Fruit fly (Drosophila melanogaster) whole organism, embryonic: Measurements from ENCODE around the gene Hr83.

Experiments used
- Aef1 ChIP-seq: fragments of 200-800 bp; sonication (Bioruptor generic); IDR thresholded peaks from 3 replicates; pipeline ENCODE4 v1.3.6; 2022; ENCODE audit warnings: missing biosample characterization, missing genetic modification characterization
- Atf3 ChIP-seq: fragments of 200-800 bp; sonication (Bioruptor generic); optimal IDR thresholded peaks from 3 replicates; lab custom pipeline; 2016; ENCODE audit warnings: missing biosample characterization, missing genetic modification characterization
- B-H2 ChIP-seq: fragments of 200-800 bp; sonication (Bioruptor generic); optimal IDR thresholded peaks from 2 replicates; lab custom pipeline; 2018; ENCODE audit warnings: missing biosample characterization, mild to moderate bottlenecking, missing genetic modification characterization
- CG10209 ChIP-seq: fragments of 200-800 bp; sonication (Bioruptor generic); optimal IDR thresholded peaks from 3 replicates; lab custom pipeline; 2017; ENCODE audit warnings: missing biosample characterization, mild to moderate bottlenecking, missing genetic modification characterization, missing genetic modification reagents
- CG10274 ChIP-seq: fragments of 200-800 bp; sonication (Bioruptor generic); optimal IDR thresholded peaks from 3 replicates; lab custom pipeline; 2017; ENCODE audit warnings: missing biosample characterization, mild to moderate bottlenecking, missing genetic modification characterization
- CG10565 ChIP-seq: fragments of 200-800 bp; sonication (Bioruptor generic); optimal IDR thresholded peaks from 3 replicates; lab custom pipeline; 2016; ENCODE audit warnings: missing biosample characterization, mild to moderate bottlenecking, missing genetic modification characterization
- CG11504 ChIP-seq: fragments of 200-800 bp; sonication (Bioruptor generic); optimal IDR thresholded peaks from 3 replicates; lab custom pipeline; 2019; ENCODE audit warnings: missing biosample characterization, mild to moderate bottlenecking, missing genetic modification characterization, moderate library complexity
- CG12155 ChIP-seq: fragments of 200-800 bp; sonication (Bioruptor generic); optimal IDR thresholded peaks from 3 replicates; lab custom pipeline; 2016; ENCODE audit warnings: missing biosample characterization, missing genetic modification characterization
- CG17385 ChIP-seq: fragments of 200-800 bp; sonication (Bioruptor generic); optimal IDR thresholded peaks from 3 replicates; lab custom pipeline; 2018; ENCODE audit warnings: missing biosample characterization, mild to moderate bottlenecking, missing genetic modification characterization
- CG18011 ChIP-seq: fragments of 200-800 bp; sonication (Bioruptor generic); optimal IDR thresholded peaks from 2 replicates; lab custom pipeline; 2017; ENCODE audit warnings: missing biosample characterization, missing genetic modification characterization, mild to moderate bottlenecking, moderate library complexity, missing genotype
- CG32767 ChIP-seq: fragments of 200-800 bp; sonication (Bioruptor generic); IDR thresholded peaks from 2 replicates; pipeline ENCODE4 v1.3.6; 2022; ENCODE audit warnings: missing biosample characterization, missing genetic modification characterization
- CG34422 ChIP-seq: fragments of 200-800 bp; sonication (Bioruptor generic); IDR thresholded peaks from 3 replicates; pipeline ENCODE4 v1.3.6; 2022; ENCODE audit warnings: missing biosample characterization, missing genetic modification characterization
- CG43689 ChIP-seq: fragments of 200-800 bp; sonication (Bioruptor generic); IDR thresholded peaks from 2 replicates; pipeline ENCODE4 v1.3.6; 2022; ENCODE audit warnings: missing biosample characterization, missing genetic modification characterization
- CG4617 ChIP-seq: fragments of 200-800 bp; sonication (Bioruptor generic); optimal IDR thresholded peaks from 3 replicates; lab custom pipeline; 2016; ENCODE audit warnings: missing biosample characterization, missing genetic modification characterization, borderline replicate concordance
- CG6689 ChIP-seq: fragments of 200-800 bp; sonication (Bioruptor generic); IDR thresholded peaks from 2 replicates; pipeline ENCODE4 v1.3.6; 2022; ENCODE audit warnings: missing biosample characterization, missing genetic modification characterization
- CG8290 ChIP-seq, 3 experiments: fragments of 200-800 bp; sonication (Bioruptor generic); optimal IDR thresholded peaks; 2 replicates each; lab custom pipeline; 2016 to 2019; ENCODE audit warnings: missing biosample characterization in 3 of 3, missing genetic modification characterization in 3 of 3, mild to moderate bottlenecking in 2 of 3, moderate library complexity in 1 of 3
- Deaf1 ChIP-seq: fragments of 200-800 bp; optimal IDR thresholded peaks from 3 replicates; lab custom pipeline; 2019; ENCODE audit warnings: missing biosample characterization, mild to moderate bottlenecking, missing genetic modification characterization, moderate library complexity
- Fer3 ChIP-seq: fragments of 200-800 bp; sonication (Bioruptor generic); optimal IDR thresholded peaks from 2 replicates; lab custom pipeline; 2018; ENCODE audit warnings: missing biosample characterization, mild to moderate bottlenecking, missing genetic modification characterization, moderate library complexity
- Kr ChIP-seq: fragments of 200-800 bp; sonication (Bioruptor generic); optimal IDR thresholded peaks from 2 replicates; lab custom pipeline; 2017; ENCODE audit warnings: missing biosample characterization, mild to moderate bottlenecking, missing genetic modification characterization
- Lhr ChIP-seq: fragments of 200-800 bp; sonication (Bioruptor generic); optimal IDR thresholded peaks from 3 replicates; lab custom pipeline; 2017; ENCODE audit warnings: mild to moderate bottlenecking, missing biosample characterization, missing genetic modification reagents, missing genetic modification characterization
- NC2β ChIP-seq: fragments of 200-800 bp; sonication (Bioruptor generic); optimal IDR thresholded peaks from 2 replicates; lab custom pipeline; 2016; ENCODE audit warnings: missing biosample characterization, missing genetic modification characterization
- NFAT ChIP-seq: fragments of 200-800 bp; sonication (Bioruptor generic); IDR thresholded peaks from 2 replicates; pipeline ENCODE4 v1.3.6; 2022; ENCODE audit warnings: missing biosample characterization, missing genetic modification characterization
- Optix ChIP-seq: fragments of 200-800 bp; sonication (Bioruptor generic); IDR thresholded peaks from 3 replicates; pipeline ENCODE4 v1.3.6; 2022; ENCODE audit warnings: missing biosample characterization, missing genetic modification characterization
- Rfx ChIP-seq: fragments of 200-800 bp; sonication (Bioruptor generic); IDR thresholded peaks from 2 replicates; pipeline ENCODE4 v1.3.6; 2022; ENCODE audit warnings: missing biosample characterization, missing genetic modification characterization
- Side ChIP-seq: fragments of 200-800 bp; sonication (Bioruptor generic); optimal IDR thresholded peaks from 2 replicates; lab custom pipeline; 2016; ENCODE audit warnings: missing biosample characterization, missing genetic modification characterization
- Spps ChIP-seq: fragments of 200-800 bp; sonication (Bioruptor generic); optimal IDR thresholded peaks from 2 replicates; lab custom pipeline; 2018; ENCODE audit warnings: missing biosample characterization, mild to moderate bottlenecking, missing genetic modification characterization
- Ssrp ChIP-seq: fragments of 200-800 bp; sonication (Bioruptor generic); optimal IDR thresholded peaks from 2 replicates; lab custom pipeline; 2018; ENCODE audit warnings: missing biosample characterization, mild to moderate bottlenecking, missing genetic modification characterization, moderate library complexity
- Trl ChIP-seq, 3 experiments: fragments of >200 bp in 2 of 3; fragments of 200-800 bp in 1 of 3; sonication (Bioruptor generic) in 1 of 3; optimal IDR thresholded peaks; 2 replicates in 1 of 3; 3 replicates in 2 of 3; lab custom pipeline; 2016 to 2017; ENCODE audit warnings: missing biosample characterization in 1 of 3, missing genetic modification characterization in 1 of 3
- az2 ChIP-seq: fragments of 200-800 bp; sonication (Bioruptor generic); optimal IDR thresholded peaks from 3 replicates; lab custom pipeline; 2016; ENCODE audit warnings: missing biosample characterization, missing genetic modification characterization
- corto ChIP-seq: fragments of 200-800 bp; sonication (Bioruptor generic); optimal IDR thresholded peaks from 2 replicates; lab custom pipeline; 2016; ENCODE audit warnings: missing biosample characterization, mild to moderate bottlenecking, missing genetic modification characterization, moderate library complexity
- ewg ChIP-seq: fragments of 200-800 bp; sonication (Bioruptor generic); optimal IDR thresholded peaks from 3 replicates; lab custom pipeline; 2017; ENCODE audit warnings: mild to moderate bottlenecking, missing biosample characterization, missing genetic modification reagents, missing genetic modification characterization
- grau ChIP-seq: fragments of 200-800 bp; optimal IDR thresholded peaks from 3 replicates; lab custom pipeline; 2019; ENCODE audit warnings: missing biosample characterization, mild to moderate bottlenecking, missing genetic modification characterization, moderate library complexity
- hbn ChIP-seq: fragments of 200-800 bp; sonication (Bioruptor generic); IDR thresholded peaks from 2 replicates; pipeline ENCODE4 v1.3.6; 2022; ENCODE audit warnings: missing biosample characterization, missing genetic modification characterization; ENCODE audit not compliant: partially characterized antibody
- inv ChIP-seq: fragments of 200-800 bp; sonication (Bioruptor generic); IDR thresholded peaks from 2 replicates; pipeline ENCODE4 v1.3.6; 2022; ENCODE audit warnings: missing biosample characterization, missing genetic modification characterization; ENCODE audit not compliant: partially characterized antibody
- jigr1 ChIP-seq: fragments of 200-800 bp; sonication (Bioruptor generic); IDR thresholded peaks from 3 replicates; pipeline ENCODE4 v1.3.6; 2022; ENCODE audit warnings: missing biosample characterization, missing genetic modification characterization
- ken ChIP-seq: fragments of 200-800 bp; sonication (Bioruptor generic); IDR thresholded peaks from 3 replicates; pipeline ENCODE4 v1.3.6; 2022; ENCODE audit warnings: missing biosample characterization, missing genetic modification characterization
- psq ChIP-seq: fragments of 200-800 bp; sonication (Bioruptor generic); optimal IDR thresholded peaks from 2 replicates; lab custom pipeline; 2017; ENCODE audit warnings: missing biosample characterization, missing genetic modification characterization
- sisA ChIP-seq: fragments of 200-800 bp; sonication (Bioruptor generic); IDR thresholded peaks from 2 replicates; pipeline ENCODE4 v1.3.6; 2022; ENCODE audit warnings: missing biosample characterization, missing genetic modification characterization
- ssp ChIP-seq: fragments of 200-800 bp; sonication (Bioruptor generic); IDR thresholded peaks from 2 replicates; pipeline ENCODE4 v1.3.6; 2022; ENCODE audit warnings: missing biosample characterization, missing genetic modification characterization
- sug ChIP-seq: fragments of 200-800 bp; optimal IDR thresholded peaks from 2 replicates; lab custom pipeline; 2019; ENCODE audit warnings: missing biosample characterization, mild to moderate bottlenecking, missing genetic modification characterization, moderate library complexity

Hr83 gene

dm6 chr3R:6353624-6354352 lies 4.7 kb downstream of the Hr83 start (continued):
- TF ChIP-seq Side (GFP tag; lab: Kevin White, UChicago) (peak; percentile 41), Ssrp (tag; lab: Kevin White, UChicago) (peak; percentile 84), CG18011 (GFP tag; lab: Kevin White, UChicago) (peak; percentile 83), CG43689 (GFP tag; lab: Robert Waterston, UW) (no peak), Lhr (peak; percentile 30), sug (tag; lab: Kevin White, UChicago) (no peak), Rfx (GFP tag; lab: Robert Waterston, UW) (no peak; the same call in none of the 2 replicates), CG12155 (peak; percentile 64), CG17385 (GFP tag; lab: Kevin White, UChicago) (peak; percentile 79), CG10209 (GFP tag; lab: Kevin White, UChicago) (peak; percentile 86), Spps (tag; lab: Kevin White, UChicago) (peak; percentile 53), Optix (GFP tag; lab: Robert Waterston, UW) (no peak), ssp (GFP tag; lab: Robert Waterston, UW) (no peak; the same call in 1 of the 2 replicates), ken (peak; percentile 21; the same call in 1 of the 3 replicates), Atf3 (GFP tag; lab: Kevin White, UChicago) (peak; percentile 41), CG6689 (peak; percentile 84), CG32767 (no peak; the same call in 1 of the 2 replicates), corto (no peak), CG11504 (tag; lab: Kevin White, UChicago) (no peak), CG8290 (GFP tag; optimal IDR thresholded peaks at IDR 0.05; lab: Kevin White, UChicago) (peak; percentile 34), CG8290 (tag; optimal IDR thresholded peaks at IDR 0.05; lab: Kevin White, UChicago) (no peak), Fer3 (no peak), CG10565 (GFP tag; lab: Kevin White, UChicago) (no peak), CG4617 (GFP tag; lab: Kevin White, UChicago) (peak; percentile 49), psq (GFP tag; lab: Kevin White, UChicago) (peak; percentile 28), Kr (GFP tag; lab: Kevin White, UChicago) (no peak), ewg (GFP tag; lab: Kevin White, UChicago) (peak; percentile 66), B-H2 (no peak), az2 (GFP tag; lab: Kevin White, UChicago) (peak; percentile 81), CG34422 (GFP tag; lab: Robert Waterston, UW) (0 out of 3 replicates have a peak, but pooled peaks have one; percentile 23)

- TF ChIP-seq Aef1 (no peak), Deaf1 (tag; lab: Kevin White, UChicago) (no peak), CG10274 (GFP tag; lab: Kevin White, UChicago) (no peak), hbn (GFP tag; lab: Robert Waterston, UW) (no peak), grau (tag; lab: Kevin White, UChicago) (no peak), inv (GFP tag; lab: Robert Waterston, UW) (no peak), NFAT (GFP tag; lab: Robert Waterston, UW) (no peak), NC2β (GFP tag; lab: Kevin White, UChicago) (no peak), sisA (GFP tag; lab: Robert Waterston, UW) (no peak), jigr1 (no peak), Trl (optimal IDR thresholded peaks at IDR 0.05; lab: Kevin White, UChicago) (no peak), Trl (GFP tag; optimal IDR thresholded peaks at IDR 0.05; lab: Kevin White, UChicago) (no peak)
These were observed 5.4 kb downstream of the Hr83 start for dm6 chr3R:6354408-6354807.
